Fruit fly (Drosophila melanogaster): ENCODE measurements around the gene Ku80.

Ku80 gene

dm6 chr2L:15770978-15771377 lies at the start of gene Ku80:
TSS of gene Ku80 (minus strand) at chr2L:15771159.
- TF ChIP-seq D1 (tag; optimal IDR thresholded peaks at IDR 0.05) (peak; percentile 29), Ets98B (GFP tag; IDR thresholded peaks at IDR 0.05) (no peak)

dm6 chr2L:15812041-15812440 lies 41.1 kb upstream of the Ku80 start, which contains the start of gene CG42876:
TSS of gene CG42876 (minus strand) at chr2L:15812141.
- TF ChIP-seq CG8301 (tag; optimal IDR thresholded peaks at IDR 0.05): no peak
- TF ChIP-seq CG34367 (tag; optimal IDR thresholded peaks at IDR 0.05): no peak
- no peak for TF ChIP-seq CG17806 (tag; optimal IDR thresholded peaks at IDR 0.05)
- no peak for TF ChIP-seq CG15710 (tag; optimal IDR thresholded peaks at IDR 0.05)
- TF ChIP-seq gl (tag; optimal IDR thresholded peaks at IDR 0.05): no peak

dm6 chr2L:15796300-15796699 lies 25.3 kb upstream of the Ku80 start:
- TF ChIP-seq Pif1A (GFP tag; optimal IDR thresholded peaks at IDR 0.05): no peak
- no peak for TF ChIP-seq CG4496 (GFP tag; IDR thresholded peaks at IDR 0.05)
- no peak for TF ChIP-seq EcR (GFP tag; optimal IDR thresholded peaks at IDR 0.05)
- TF ChIP-seq D1 (tag; optimal IDR thresholded peaks at IDR 0.05): no peak
- no peak for TF ChIP-seq CG13204 (GFP tag; optimal IDR thresholded peaks at IDR 0.05)
- TF ChIP-seq CG8301 (tag; optimal IDR thresholded peaks at IDR 0.05): no peak
- TF ChIP-seq CG8159 (tag; optimal IDR thresholded peaks at IDR 0.05): no peak
- no peak for TF ChIP-seq fd96Ca (GFP tag; IDR thresholded peaks at IDR 0.05)
- no peak for TF ChIP-seq rn (GFP tag; IDR thresholded peaks at IDR 0.05)
- TF ChIP-seq gl (tag; optimal IDR thresholded peaks at IDR 0.05): no peak
- no peak for TF ChIP-seq CG10348 (GFP tag; IDR thresholded peaks at IDR 0.05)
- no peak for TF ChIP-seq CG34367 (tag; optimal IDR thresholded peaks at IDR 0.05)
- no peak for TF ChIP-seq Pif1B (GFP tag; optimal IDR thresholded peaks at IDR 0.05)
- TF ChIP-seq CG15710 (tag; optimal IDR thresholded peaks at IDR 0.05): no peak
- TF ChIP-seq CG17806 (tag; optimal IDR thresholded peaks at IDR 0.05): no peak
- TF ChIP-seq CG9948 (tag; optimal IDR thresholded peaks at IDR 0.05): no peak
- TF ChIP-seq CG14655 (GFP tag; optimal IDR thresholded peaks at IDR 0.05): no peak
- TF ChIP-seq CG12605 (GFP tag; IDR thresholded peaks at IDR 0.05): no peak
- no peak for TF ChIP-seq Ets98B (GFP tag; IDR thresholded peaks at IDR 0.05)

dm6 chr2L:15783785-15784184 lies 12.8 kb upstream of the Ku80 start, which contains the start of gene t-Grip91:
TSS of gene t-Grip91 (plus strand) at chr2L:15784085.
- no peak for TF ChIP-seq Snoo (tag; optimal IDR thresholded peaks at IDR 0.05)

- TF ChIP-seq CG14655 (GFP tag; optimal IDR thresholded peaks at IDR 0.05) (no peak), CG17806 (tag; optimal IDR thresholded peaks at IDR 0.05) (no peak), Pif1B (GFP tag; optimal IDR thresholded peaks at IDR 0.05) (no peak), Pif1A (GFP tag; optimal IDR thresholded peaks at IDR 0.05) (no peak), CG13204 (GFP tag; optimal IDR thresholded peaks at IDR 0.05) (no peak), CG8301 (tag; optimal IDR thresholded peaks at IDR 0.05) (no peak), CG15710 (tag; optimal IDR thresholded peaks at IDR 0.05) (no peak), Snoo (tag; optimal IDR thresholded peaks at IDR 0.05) (no peak), CG9948 (tag; optimal IDR thresholded peaks at IDR 0.05) (no peak), EcR (GFP tag; optimal IDR thresholded peaks at IDR 0.05) (no peak), fd96Ca (GFP tag; IDR thresholded peaks at IDR 0.05) (no peak), CG4496 (GFP tag; IDR thresholded peaks at IDR 0.05) (no peak), gl (tag; optimal IDR thresholded peaks at IDR 0.05) (no peak), CG8159 (tag; optimal IDR thresholded peaks at IDR 0.05) (no peak), CG34367 (tag; optimal IDR thresholded peaks at IDR 0.05) (no peak)
Observed at dm6 chr2L:15782996-15783395, 12.0 kb upstream of the Ku80 start.

- TF ChIP-seq CG12605 (GFP tag; IDR thresholded peaks at IDR 0.05): no peak
- TF ChIP-seq CG32121 (GFP tag; IDR thresholded peaks at IDR 0.05): no peak
- no peak for TF ChIP-seq CG15710 (tag; optimal IDR thresholded peaks at IDR 0.05)
- TF ChIP-seq EcR (GFP tag; optimal IDR thresholded peaks at IDR 0.05): no peak
- no peak for TF ChIP-seq Pif1B (GFP tag; optimal IDR thresholded peaks at IDR 0.05)
- TF ChIP-seq CG8159 (tag; optimal IDR thresholded peaks at IDR 0.05): no peak
- TF ChIP-seq CG17806 (tag; optimal IDR thresholded peaks at IDR 0.05): no peak
- no peak for TF ChIP-seq Ets98B (GFP tag; IDR thresholded peaks at IDR 0.05)
- TF ChIP-seq Snoo (tag; optimal IDR thresholded peaks at IDR 0.05): no peak
- TF ChIP-seq CG4496 (GFP tag; IDR thresholded peaks at IDR 0.05): no peak
- TF ChIP-seq CG9948 (tag; optimal IDR thresholded peaks at IDR 0.05): no peak
- no peak for TF ChIP-seq CG14655 (GFP tag; optimal IDR thresholded peaks at IDR 0.05)
- TF ChIP-seq CG13204 (GFP tag; optimal IDR thresholded peaks at IDR 0.05): no peak
- no peak for TF ChIP-seq fd96Ca (GFP tag; IDR thresholded peaks at IDR 0.05)
Observed at dm6 chr2L:15776752-15777151, 5.8 kb upstream of the Ku80 start, which contains the start of gene CG43760. TSS of gene CG43760 (minus strand) at chr2L:15776852.

dm6 chr2L:15773013-15773412 lies 2.1 kb upstream of the Ku80 start, which contains the start of gene CG31826:
TSS of gene CG31826 (minus strand) at chr2L:15773113.
- no peak for TF ChIP-seq Pif1A (GFP tag; optimal IDR thresholded peaks at IDR 0.05)
- no peak for TF ChIP-seq CG14655 (GFP tag; optimal IDR thresholded peaks at IDR 0.05)
- TF ChIP-seq EcR (GFP tag; optimal IDR thresholded peaks at IDR 0.05): no peak
- no peak for TF ChIP-seq rn (GFP tag; IDR thresholded peaks at IDR 0.05)
- no peak for TF ChIP-seq CG10348 (GFP tag; IDR thresholded peaks at IDR 0.05)
